Fruit fly (Drosophila melanogaster): ENCODE data around the gene CG14325.

DNA sequence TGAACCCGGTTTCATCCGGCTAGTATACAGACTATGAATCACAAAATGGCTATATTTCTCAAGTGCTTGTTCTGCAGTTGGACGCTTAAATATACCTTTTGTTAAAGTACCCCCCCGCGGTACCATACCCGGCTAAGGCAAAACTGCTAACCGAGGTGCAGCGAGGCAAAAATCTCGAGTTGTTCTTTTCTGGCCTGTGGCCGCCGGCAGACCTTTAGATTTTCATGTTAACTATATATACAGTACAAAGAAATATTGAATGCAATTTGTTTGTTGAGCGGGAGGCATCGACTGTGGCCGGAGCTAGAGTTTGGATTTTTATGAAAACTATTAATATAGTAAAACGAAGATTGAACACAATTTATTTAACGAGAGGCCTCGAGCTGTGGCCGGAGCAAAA lies 11.2 kb upstream of the CG14325 start:
- TF ChIP-seq EcR (GFP tag; optimal IDR thresholded peaks at IDR 0.05) (no peak), gl (tag; optimal IDR thresholded peaks at IDR 0.05) (no peak), D1 (tag; optimal IDR thresholded peaks at IDR 0.05) (no peak), Pif1A (GFP tag; optimal IDR thresholded peaks at IDR 0.05) (no peak), Pif1B (GFP tag; optimal IDR thresholded peaks at IDR 0.05) (no peak)
